Fruit fly (Drosophila melanogaster): Measurements from ENCODE around the gene CG42371.

Gene CG42371

DNA sequence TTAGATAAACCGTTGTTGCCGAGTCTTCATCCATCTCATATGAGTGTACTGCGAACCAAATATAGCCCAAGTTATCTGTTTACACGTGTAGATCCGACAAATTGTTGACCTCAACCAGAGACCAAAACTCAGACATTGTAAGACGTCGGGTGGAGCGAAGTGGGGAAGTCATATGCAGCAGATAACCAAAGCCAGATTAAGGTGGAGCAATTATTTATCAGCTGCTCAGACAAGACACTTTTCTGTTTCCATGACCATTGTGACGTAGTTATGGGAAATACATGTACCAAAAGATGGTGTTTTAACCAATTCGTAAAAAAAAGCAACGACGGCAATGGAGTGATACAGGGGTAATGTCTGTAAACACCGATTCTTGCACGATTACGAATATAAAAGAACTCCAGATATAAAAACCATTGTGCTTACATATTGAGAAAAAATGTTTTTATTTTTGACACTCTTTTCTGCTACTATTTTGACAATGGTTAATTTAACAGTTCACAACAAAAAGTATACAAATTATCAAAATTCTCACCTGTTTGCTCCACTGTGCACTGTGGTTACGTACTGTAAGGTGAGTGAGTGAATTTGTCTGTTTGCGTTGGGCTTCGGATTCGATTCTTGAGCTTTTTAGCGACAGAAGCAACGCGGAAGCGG lies 39.6 kb downstream of the CG42371 start (continued):
- no peak for TF ChIP-seq dimm (GFP tag; IDR thresholded peaks at IDR 0.05)
- TF ChIP-seq chm (GFP tag; IDR thresholded peaks at IDR 0.05): no peak
- peak; percentile 75 for TF ChIP-seq CG2120 (GFP tag; optimal IDR thresholded peaks at IDR 0.05)
- no peak for TF ChIP-seq CG33213 (GFP tag; optimal IDR thresholded peaks at IDR 0.05)
- TF ChIP-seq CG4360 (GFP tag; IDR thresholded peaks at IDR 0.05): no peak
- peak; percentile 37 for TF ChIP-seq NfI (GFP tag; optimal IDR thresholded peaks at IDR 0.05)
- TF ChIP-seq Stat92E (GFP tag; optimal IDR thresholded peaks at IDR 0.05): peak in 1 of 3 experiments; percentile 46
- peak; percentile 34; the same call in 1 of the 2 replicates for TF ChIP-seq sisA (GFP tag; IDR thresholded peaks at IDR 0.05)
- no peak for TF ChIP-seq CG34422 (GFP tag; IDR thresholded peaks at IDR 0.05)
- no peak for TF ChIP-seq pan (optimal IDR thresholded peaks at IDR 0.05)
- peak in 1 of 2 experiments; percentile 54 for TF ChIP-seq pan (GFP tag; optimal IDR thresholded peaks at IDR 0.05 in 1 of 2, IDR thresholded peaks at IDR 0.05 in 1 of 2)
- TF ChIP-seq Drgx (GFP tag; IDR thresholded peaks at IDR 0.05): no peak
- TF ChIP-seq CG2202 (tag; optimal IDR thresholded peaks at IDR 0.05): peak; percentile 16
- no peak for TF ChIP-seq vnd (GFP tag; IDR thresholded peaks at IDR 0.05; ENCODE audit: partially characterized antibody)
- no peak for TF ChIP-seq cg (GFP tag; optimal IDR thresholded peaks at IDR 0.05)
- no peak for TF ChIP-seq Nf-YB (GFP tag; optimal IDR thresholded peaks at IDR 0.05)
- no peak for TF ChIP-seq CG30020 (tag; optimal IDR thresholded peaks at IDR 0.05)
- TF ChIP-seq ham (GFP tag; IDR thresholded peaks at IDR 0.05): no peak
- no peak for TF ChIP-seq CG10431 (GFP tag; optimal IDR thresholded peaks at IDR 0.05)
- peak; percentile 37 for TF ChIP-seq CG18262 (tag; optimal IDR thresholded peaks at IDR 0.05)
- peak; percentile 34 for TF ChIP-seq CG7556 (GFP tag; optimal IDR thresholded peaks at IDR 0.05)
- TF ChIP-seq NFAT (GFP tag; IDR thresholded peaks at IDR 0.05): no peak
- no peak for TF ChIP-seq CG12071 (GFP tag; optimal IDR thresholded peaks at IDR 0.05)
- no peak for TF ChIP-seq CG17912 (GFP tag; optimal IDR thresholded peaks at IDR 0.05)
- TF ChIP-seq CG13424 (tag; optimal IDR thresholded peaks at IDR 0.05): peak; percentile 20
- TF ChIP-seq CG12769 (tag; optimal IDR thresholded peaks at IDR 0.05): no peak
- no peak for TF ChIP-seq lov (optimal IDR thresholded peaks at IDR 0.05)
- no peak for TF ChIP-seq lov (GFP tag; IDR thresholded peaks at IDR 0.05)
- no peak for TF ChIP-seq scrt (GFP tag; optimal IDR thresholded peaks at IDR 0.05)
- TF ChIP-seq ken (GFP tag; IDR thresholded peaks at IDR 0.05): no peak
- TF ChIP-seq CG8290 (GFP tag; optimal IDR thresholded peaks at IDR 0.05): no peak
- TF ChIP-seq CG8290 (tag; optimal IDR thresholded peaks at IDR 0.05): peak in 1 of 2 experiments; percentile 40
- peak; percentile 43; the same call in 1 of the 2 replicates for TF ChIP-seq CG14014 (GFP tag; IDR thresholded peaks at IDR 0.05)
- no peak for TF ChIP-seq CG11695 (GFP tag; IDR thresholded peaks at IDR 0.05)
- TF ChIP-seq fd102C (GFP tag; optimal IDR thresholded peaks at IDR 0.05): no peak
- no peak for TF ChIP-seq CG15601 (tag; optimal IDR thresholded peaks at IDR 0.05)
- TF ChIP-seq BEAF-32 (GFP tag; optimal IDR thresholded peaks at IDR 0.05): no peak
- TF ChIP-seq CG15514 (GFP tag; optimal IDR thresholded peaks at IDR 0.05): peak; percentile 30
- TF ChIP-seq klu (GFP tag; IDR thresholded peaks at IDR 0.05): no peak
- TF ChIP-seq toy (GFP tag; IDR thresholded peaks at IDR 0.05): no peak
- no peak for TF ChIP-seq CG6254 (GFP tag; optimal IDR thresholded peaks at IDR 0.05)
- no peak for TF ChIP-seq HLHmδ (GFP tag; optimal IDR thresholded peaks at IDR 0.05)
- TF ChIP-seq Adf1 (GFP tag; IDR thresholded peaks at IDR 0.05): no peak
- TF ChIP-seq Optix (GFP tag; IDR thresholded peaks at IDR 0.05): no peak
- no peak for TF ChIP-seq Mes4 (GFP tag; optimal IDR thresholded peaks at IDR 0.05)
- TF ChIP-seq trem (tag; optimal IDR thresholded peaks at IDR 0.05): no peak
- TF ChIP-seq Dp (GFP tag; optimal IDR thresholded peaks at IDR 0.05): no peak
- TF ChIP-seq cad (GFP tag; optimal IDR thresholded peaks at IDR 0.05): no peak
- TF ChIP-seq CG1602 (GFP tag; optimal IDR thresholded peaks at IDR 0.05): peak; percentile 39
- TF ChIP-seq lola (GFP tag; optimal IDR thresholded peaks at IDR 0.05): peak in 1 of 3 experiments; percentile 5
- TF ChIP-seq pfk (GFP tag; optimal IDR thresholded peaks at IDR 0.05): no peak

Measured in whole organism, embryonic.